Worm (Caenorhabditis elegans) whole organism, dauer: ENCODE data around the gene F07B10.4.
"Not testable (repeated sequence)": the region's sequence is repeated elsewhere in the genome, so short reads cannot be mapped to it uniquely, and the experiment has no call there.

ENCODE experiments used
- unc-62 ChIP-seq: sonication (generic microtip); optimal IDR thresholded peaks from 2 replicates; lab custom pipeline; 2017; ENCODE audit warnings: missing biosample characterization, missing genetic modification reagents, missing genetic modification characterization

F07B10.4 gene

ce11 chrV:11263025-11263424, at the start of gene F07B10.4:
F07B10.4 (minus strand) TSS chrV:11263125.
- no peak for TF ChIP-seq unc-62 (GFP tag; lab: Kevin White, UChicago)

- no peak for TF ChIP-seq unc-62 (GFP tag; lab: Kevin White, UChicago)
Measured at ce11 chrV:11311013-11311472, 48.1 kb upstream of the F07B10.4 start, which contains the start of gene T03F7.7. T03F7.7 (plus strand) TSS chrV:11311422.

- no peak for TF ChIP-seq unc-62 (GFP tag; lab: Kevin White, UChicago)
Measured at ce11 chrV:11308915-11309314, 46.0 kb upstream of the F07B10.4 start.

ce11 chrV:11308346-11308745, 45.4 kb upstream of the F07B10.4 start, which contains the start of gene snf-11:
snf-11 (minus strand) TSS chrV:11308446.
- no peak for TF ChIP-seq unc-62 (GFP tag; lab: Kevin White, UChicago)

- no peak for TF ChIP-seq unc-62 (GFP tag; lab: Kevin White, UChicago)
Measured at ce11 chrV:11307781-11308180, 44.9 kb upstream of the F07B10.4 start.

ce11 chrV:11304879-11305278, 42.0 kb upstream of the F07B10.4 start, which contains the start of gene srh-45:
srh-45 (minus strand) TSS chrV:11304979.
- TF ChIP-seq unc-62 (GFP tag; lab: Kevin White, UChicago): no peak

ce11 chrV:11304200-11304599, 41.3 kb upstream of the F07B10.4 start:
- no peak for TF ChIP-seq unc-62 (GFP tag; lab: Kevin White, UChicago)

- no peak for TF ChIP-seq unc-62 (GFP tag; lab: Kevin White, UChicago)
Measured at ce11 chrV:11302698-11303097, 39.8 kb upstream of the F07B10.4 start, which contains the start of gene srh-46. srh-46 (minus strand) TSS chrV:11302886.

ce11 chrV:11300539-11300938, 37.6 kb upstream of the F07B10.4 start, which contains the start of gene srh-47:
srh-47 (minus strand) TSS chrV:11300639.
- TF ChIP-seq unc-62 (GFP tag; lab: Kevin White, UChicago): no peak

- TF ChIP-seq unc-62 (GFP tag; lab: Kevin White, UChicago): no peak
Measured at ce11 chrV:11299406-11299805, 36.5 kb upstream of the F07B10.4 start.

ce11 chrV:11298632-11299031, 35.7 kb upstream of the F07B10.4 start, which contains the start of gene T03F7.5:
T03F7.5 (minus strand) TSS chrV:11298732.
- no peak for TF ChIP-seq unc-62 (GFP tag; lab: Kevin White, UChicago)

- no peak for TF ChIP-seq unc-62 (GFP tag; lab: Kevin White, UChicago)
Measured at ce11 chrV:11294393-11294792, 31.5 kb upstream of the F07B10.4 start, which contains the start of gene T03F7.6. T03F7.6 (plus strand) TSS chrV:11294693.

- no peak for TF ChIP-seq unc-62 (GFP tag; lab: Kevin White, UChicago)
Measured at ce11 chrV:11292682-11293081, 29.8 kb upstream of the F07B10.4 start.

ce11 chrV:11290888-11291287, 28.0 kb upstream of the F07B10.4 start, which contains the start of gene C03E10.1:
C03E10.1 (plus strand) TSS chrV:11291188.
- no peak for TF ChIP-seq unc-62 (GFP tag; lab: Kevin White, UChicago)

ce11 chrV:11286114-11286513, 23.2 kb upstream of the F07B10.4 start, which contains the start of gene C03E10.3:
C03E10.3 (plus strand) TSS chrV:11286414.
- TF ChIP-seq unc-62 (GFP tag; lab: Kevin White, UChicago): not testable (repeated sequence)

- no peak for TF ChIP-seq unc-62 (GFP tag; lab: Kevin White, UChicago)
Measured at ce11 chrV:11282272-11282671, 19.3 kb upstream of the F07B10.4 start, which contains the start of gene gly-20. gly-20 (plus strand) TSS chrV:11282572.
